Fruit fly (Drosophila melanogaster) whole organism, wandering third instar larva: ENCODE results near the gene Rab3-GEF.

ENCODE experiments used
- Abd-B ChIP-seq: fragments of >200 bp; optimal IDR thresholded peaks from 2 replicates; lab custom pipeline; 2017; ENCODE audit warnings: missing biosample characterization, missing genetic modification characterization
- CG9705 ChIP-seq: fragments of 200-800 bp; sonication (Bioruptor generic); optimal IDR thresholded peaks from 2 replicates; lab custom pipeline; 2018; ENCODE audit warnings: missing biosample characterization, mild to moderate bottlenecking, missing genetic modification characterization
- CrebA ChIP-seq: fragments of 200-800 bp; sonication (Bioruptor generic); optimal IDR thresholded peaks from 2 replicates; lab custom pipeline; 2016; ENCODE audit warnings: missing biosample characterization, mild to moderate bottlenecking, missing genetic modification characterization, borderline replicate concordance
- Dfd ChIP-seq: fragments of >200 bp; optimal IDR thresholded peaks from 2 replicates; lab custom pipeline; 2017; ENCODE audit warnings: missing biosample characterization, missing genetic modification characterization
- Dif ChIP-seq: fragments of 200-275, 200-300 bp; sonication (Bioruptor generic); optimal IDR thresholded peaks from 2 replicates; lab custom pipeline; 2018; ENCODE audit warnings: missing biosample characterization, missing genetic modification characterization; ENCODE audit not compliant: partially characterized antibody
- GATAd ChIP-seq: sonication (Bioruptor generic); optimal IDR thresholded peaks from 2 replicates; lab custom pipeline; 2016; ENCODE audit warnings: missing biosample characterization, missing genetic modification characterization
- Hnf4 ChIP-seq: fragments of 200-800 bp; sonication (Bioruptor generic); optimal IDR thresholded peaks from 2 replicates; lab custom pipeline; 2016; ENCODE audit warnings: missing biosample characterization, mild to moderate bottlenecking, missing genetic modification characterization
- Hr78 ChIP-seq: fragments of >200 bp; optimal IDR thresholded peaks from 2 replicates; lab custom pipeline; 2017; ENCODE audit warnings: missing biosample characterization, missing genetic modification characterization
- Hr83 ChIP-seq: fragments of 200-300 bp; sonication (Bioruptor generic); optimal IDR thresholded peaks from 2 replicates; lab custom pipeline; 2016; ENCODE audit warnings: missing biosample characterization, mild to moderate bottlenecking, missing genetic modification characterization, moderate library complexity; ENCODE audit not compliant: poor library complexity, severe bottlenecking
- Jra ChIP-seq: sonication (Bioruptor generic); optimal IDR thresholded peaks from 2 replicates; lab custom pipeline; 2016; ENCODE audit warnings: missing biosample characterization, missing genetic modification characterization
- Mio ChIP-seq: sonication (Bioruptor generic); optimal IDR thresholded peaks from 2 replicates; lab custom pipeline; 2016; ENCODE audit warnings: missing biosample characterization, missing genetic modification characterization
- OdsH ChIP-seq: fragments of 200-800 bp; sonication (Bioruptor generic); optimal IDR thresholded peaks from 2 replicates; lab custom pipeline; 2016; ENCODE audit warnings: missing biosample characterization, mild to moderate bottlenecking, missing genetic modification characterization
- Rel ChIP-seq, 2 experiments: fragments of 200-800 bp; sonication (Bioruptor generic) in 1 of 2; optimal IDR thresholded peaks; 2 replicates in 1 of 2; 3 replicates in 1 of 2; lab custom pipeline; 2016 to 2019; ENCODE audit warnings: mild to moderate bottlenecking in 2 of 2, missing biosample characterization in 2 of 2, missing genetic modification characterization in 2 of 2, moderate library complexity in 1 of 2
- Sp1 ChIP-seq: fragments of 200-800 bp; sonication (Bioruptor generic); optimal IDR thresholded peaks from 3 replicates; lab custom pipeline; 2019; ENCODE audit warnings: missing biosample characterization, mild to moderate bottlenecking, missing genetic modification characterization, moderate library complexity
- Vsx2 ChIP-seq: fragments of 200-300, 225-300 bp; sonication (Bioruptor generic); optimal IDR thresholded peaks from 2 replicates; lab custom pipeline; 2018; ENCODE audit warnings: missing biosample characterization, missing genetic modification characterization; ENCODE audit not compliant: partially characterized antibody
- br ChIP-seq: fragments of 200-800 bp; sonication (Bioruptor generic); optimal IDR thresholded peaks from 2 replicates; lab custom pipeline; 2016; ENCODE audit warnings: missing biosample characterization, missing genetic modification characterization
- dl ChIP-seq, 2 experiments: fragments of 175-275, 200-275 bp in 1 of 2; fragments of 200-275 bp in 1 of 2; sonication (Bioruptor generic); optimal IDR thresholded peaks; lab custom pipeline; 2018; ENCODE audit warnings: mild to moderate bottlenecking in 2 of 2, missing biosample characterization in 2 of 2, missing genetic modification characterization in 2 of 2, moderate library complexity in 2 of 2; ENCODE audit not compliant: partially characterized antibody in 2 of 2, insufficient read depth in 1 of 2
- dmrt93B ChIP-seq: fragments of 200-800 bp; sonication (Bioruptor generic); optimal IDR thresholded peaks from 2 replicates; lab custom pipeline; 2018; ENCODE audit warnings: missing biosample characterization, mild to moderate bottlenecking, missing genetic modification characterization
- dsf ChIP-seq: sonication (Bioruptor generic); optimal IDR thresholded peaks from 2 replicates; lab custom pipeline; 2016; ENCODE audit warnings: missing biosample characterization, missing genetic modification characterization, borderline replicate concordance
- ey ChIP-seq: fragments of 200-800 bp; sonication (Bioruptor generic); optimal IDR thresholded peaks from 2 replicates; lab custom pipeline; 2016; ENCODE audit warnings: missing biosample characterization, missing genetic modification characterization
- h ChIP-seq: fragments of 200-800 bp; sonication (Bioruptor generic); optimal IDR thresholded peaks from 3 replicates; lab custom pipeline; 2016; ENCODE audit warnings: missing biosample characterization, mild to moderate bottlenecking, missing genetic modification characterization
- jim ChIP-seq: fragments of 175-275, 200-325 bp; sonication (Bioruptor generic); optimal IDR thresholded peaks from 2 replicates; lab custom pipeline; 2016; ENCODE audit warnings: missing biosample characterization, mild to moderate bottlenecking, missing genetic modification characterization
- lola ChIP-seq: fragments of >200 bp; optimal IDR thresholded peaks from 2 replicates; lab custom pipeline; 2017; ENCODE audit warnings: missing biosample characterization, missing genetic modification characterization
- pan ChIP-seq: fragments of >200 bp; optimal IDR thresholded peaks from 2 replicates; lab custom pipeline; 2017
- psq ChIP-seq: fragments of 200-800 bp; sonication (Bioruptor generic); optimal IDR thresholded peaks from 3 replicates; lab custom pipeline; 2017; ENCODE audit warnings: missing biosample characterization, mild to moderate bottlenecking, missing genetic modification characterization, moderate library complexity
- rgr ChIP-seq: fragments of 200-800 bp; sonication (Bioruptor generic); optimal IDR thresholded peaks from 3 replicates; lab custom pipeline; 2016; ENCODE audit warnings: missing biosample characterization, mild to moderate bottlenecking, missing genetic modification characterization
- sage ChIP-seq: fragments of 200-800 bp; sonication (Bioruptor generic); optimal IDR thresholded peaks from 2 replicates; lab custom pipeline; 2016; ENCODE audit warnings: missing biosample characterization, mild to moderate bottlenecking, missing genetic modification characterization
- usp ChIP-seq: fragments of >200 bp; optimal IDR thresholded peaks from 2 replicates; lab custom pipeline; 2017; ENCODE audit warnings: missing biosample characterization, missing genetic modification characterization

The Rab3-GEF gene

dm6 chrX:15152058-15152457, 62.6 kb downstream of the Rab3-GEF start:
- TF ChIP-seq jim (GFP tag; lab: Kevin White, UChicago) (no peak), Hnf4 (GFP tag; lab: Kevin White, UChicago) (no peak), dmrt93B (GFP tag; lab: Kevin White, UChicago) (no peak)
- TF ChIP-seq, all 38 proteins: peak for 0

- TF ChIP-seq br (GFP tag; lab: Kevin White, UChicago) (no peak), dsf (GFP tag; lab: Kevin White, UChicago) (no peak), psq (GFP tag; lab: Kevin White, UChicago) (no peak), Abd-B (no peak), Jra (GFP tag; lab: Kevin White, UChicago) (no peak), pan (lab: Kevin White, UChicago) (no peak), CG9705 (GFP tag; lab: Kevin White, UChicago) (no peak), Hr83 (GFP tag; lab: Kevin White, UChicago) (no peak), Mio (GFP tag; lab: Kevin White, UChicago) (no peak), Sp1 (GFP tag; lab: Kevin White, UChicago) (no peak), usp (GFP tag; lab: Kevin White, UChicago) (no peak), sage (GFP tag; lab: Kevin White, UChicago) (no peak), CrebA (no peak), Dfd (GFP tag; lab: Kevin White, UChicago) (no peak), Rel (GFP tag; optimal IDR thresholded peaks at IDR 0.05; lab: Kevin White, UChicago) (no peak), Rel (tag; optimal IDR thresholded peaks at IDR 0.05; lab: Kevin White, UChicago) (no peak), Hr78 (GFP tag; lab: Kevin White, UChicago) (no peak), h (no peak), OdsH (GFP tag; lab: Kevin White, UChicago) (no peak)
These were observed 66.8 kb downstream of the Rab3-GEF start for dm6 chrX:15156286-15156685.

dm6 chrX:15157230-15157629, 67.7 kb downstream of the Rab3-GEF start:
- TF ChIP-seq rgr (GFP tag; lab: Kevin White, UChicago) = no peak
- no peak for TF ChIP-seq h
- no peak for TF ChIP-seq CG9705 (GFP tag; lab: Kevin White, UChicago)
- TF ChIP-seq Dif (GFP tag; lab: Kevin White, UChicago) = no peak
- TF ChIP-seq Abd-B = no peak

dm6 chrX:15162068-15162467, 72.6 kb downstream of the Rab3-GEF start:
- TF ChIP-seq dmrt93B (GFP tag; lab: Kevin White, UChicago) (no peak), lola (no peak), Jra (GFP tag; lab: Kevin White, UChicago) (no peak), ey (GFP tag; lab: Kevin White, UChicago) (no peak), Hnf4 (GFP tag; lab: Kevin White, UChicago) (no peak), Dif (GFP tag; lab: Kevin White, UChicago) (no peak), psq (GFP tag; lab: Kevin White, UChicago) (no peak), sage (GFP tag; lab: Kevin White, UChicago) (no peak), GATAd (GFP tag; lab: Kevin White, UChicago) (no peak), rgr (GFP tag; lab: Kevin White, UChicago) (no peak), CG9705 (GFP tag; lab: Kevin White, UChicago) (no peak), Rel (GFP tag; optimal IDR thresholded peaks at IDR 0.05; lab: Kevin White, UChicago) (no peak), Rel (tag; optimal IDR thresholded peaks at IDR 0.05; lab: Kevin White, UChicago) (no peak)

dm6 chrX:15162941-15163340, 73.5 kb downstream of the Rab3-GEF start, which contains the start of gene CG9095:
TSS of gene CG9095 (minus strand) at chrX:15163225.
- no peak for TF ChIP-seq Vsx2 (GFP tag; lab: Kevin White, UChicago)
- peak in 1 of 2 experiments; percentile 7 for TF ChIP-seq dl (GFP tag; optimal IDR thresholded peaks at IDR 0.05; lab: Kevin White, UChicago; ENCODE audit: insufficient read depth in 1 of 2, partially characterized antibody in 2 of 2)
